Fruit fly (Drosophila melanogaster): ENCODE results near the gene AdoR.
A peak's percentile ranks its signal among the peaks of the same experiment; 100 is the strongest.

AdoR gene

DNA sequence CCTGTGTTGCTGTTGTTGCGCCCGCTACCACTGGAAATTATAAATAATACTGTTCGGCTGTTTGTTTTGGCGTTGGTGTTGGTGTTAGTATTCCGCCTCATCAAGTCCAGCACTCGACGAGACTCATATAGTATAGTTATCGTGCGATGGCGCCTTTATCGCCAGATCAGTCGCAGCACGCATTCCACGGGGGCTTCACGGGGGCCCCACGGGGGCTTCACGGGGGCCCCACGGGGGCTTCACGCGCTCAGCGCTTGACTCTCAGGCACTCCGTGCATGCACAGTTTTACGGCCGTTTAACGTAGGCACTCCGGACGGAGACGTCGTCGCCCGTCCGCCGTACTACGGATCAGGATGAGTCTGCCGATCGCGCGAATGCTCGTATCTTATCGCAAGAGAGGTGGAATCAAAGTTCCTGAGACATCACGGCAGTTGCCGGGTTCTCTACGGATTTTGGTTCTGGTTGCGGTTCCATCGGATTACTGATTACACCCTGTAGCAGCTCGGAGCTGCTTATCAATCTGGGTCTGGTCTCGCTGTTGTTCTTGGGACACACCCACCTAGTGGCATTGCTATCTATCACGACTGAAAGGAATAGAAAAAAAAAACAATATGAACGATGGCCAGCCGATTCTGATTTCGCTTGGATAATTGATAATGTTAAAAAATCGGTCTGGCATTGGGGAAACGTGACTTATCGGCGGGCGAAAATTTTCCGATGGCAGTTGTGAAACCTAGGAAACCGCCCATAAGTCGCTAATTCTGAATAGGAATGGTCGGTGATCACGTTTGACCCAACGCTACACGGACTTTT lies 46.4 kb downstream of the AdoR start (continued):
- TF ChIP-seq B-H1 (GFP tag; IDR thresholded peaks at IDR 0.05): no peak
- no peak for TF ChIP-seq CG4707 (GFP tag; optimal IDR thresholded peaks at IDR 0.05)
- no peak for TF ChIP-seq kah (GFP tag; optimal IDR thresholded peaks at IDR 0.05)
- no peak for TF ChIP-seq Awh (GFP tag; IDR thresholded peaks at IDR 0.05)
- TF ChIP-seq Ravus (GFP tag; IDR thresholded peaks at IDR 0.05): no peak
- TF ChIP-seq CG7556 (GFP tag; optimal IDR thresholded peaks at IDR 0.05): no peak
- TF ChIP-seq CG2889 (GFP tag; IDR thresholded peaks at IDR 0.05): no peak
- peak; percentile 10; the same call in 1 of the 2 replicates for TF ChIP-seq Rfx (GFP tag; IDR thresholded peaks at IDR 0.05)
- no peak for TF ChIP-seq hkb (optimal IDR thresholded peaks at IDR 0.05)
- TF ChIP-seq hkb (GFP tag; IDR thresholded peaks at IDR 0.05): no peak
- TF ChIP-seq CHES-1-like (GFP tag; optimal IDR thresholded peaks at IDR 0.05): no peak
- TF ChIP-seq CG10147 (GFP tag; optimal IDR thresholded peaks at IDR 0.05): no peak
- TF ChIP-seq Dbx (GFP tag; IDR thresholded peaks at IDR 0.05): peak; percentile 18; the same call in 1 of the 3 replicates
- no peak for TF ChIP-seq nau (GFP tag; optimal IDR thresholded peaks at IDR 0.05)
- peak; percentile 24 for TF ChIP-seq Hand (GFP tag; optimal IDR thresholded peaks at IDR 0.05)
- no peak for TF ChIP-seq CG6791 (GFP tag; IDR thresholded peaks at IDR 0.05; ENCODE audit: partially characterized antibody)
- peak; percentile 100 for TF ChIP-seq sd (tag; optimal IDR thresholded peaks at IDR 0.05)
- peak; percentile 4 for TF ChIP-seq grau (tag; optimal IDR thresholded peaks at IDR 0.05)
- no peak for TF ChIP-seq unpg (GFP tag; optimal IDR thresholded peaks at IDR 0.05)
- no peak for TF ChIP-seq hth (optimal IDR thresholded peaks at IDR 0.05)
- no peak for TF ChIP-seq Oli (tag; optimal IDR thresholded peaks at IDR 0.05)
- TF ChIP-seq Abd-B (GFP tag; optimal IDR thresholded peaks at IDR 0.05): no peak
- no peak for TF ChIP-seq HLH54F (GFP tag; optimal IDR thresholded peaks at IDR 0.05)
- TF ChIP-seq chm (GFP tag; IDR thresholded peaks at IDR 0.05): no peak
- TF ChIP-seq phol (tag; optimal IDR thresholded peaks at IDR 0.05): no peak
- no peak for TF ChIP-seq Oaz (GFP tag; IDR thresholded peaks at IDR 0.05)
- TF ChIP-seq CG18764 (GFP tag; optimal IDR thresholded peaks at IDR 0.05): no peak
- TF ChIP-seq CG1024 (GFP tag; IDR thresholded peaks at IDR 0.05): no peak
- TF ChIP-seq CG11456 (GFP tag; IDR thresholded peaks at IDR 0.05): no peak
- no peak for TF ChIP-seq bab2 (GFP tag; optimal IDR thresholded peaks at IDR 0.05)
- no peak for TF ChIP-seq CG31365 (tag; optimal IDR thresholded peaks at IDR 0.05)
- TF ChIP-seq bbx (GFP tag; IDR thresholded peaks at IDR 0.05; ENCODE audit: partially characterized antibody): no peak
- TF ChIP-seq CG6689 (GFP tag; IDR thresholded peaks at IDR 0.05): no peak
- TF ChIP-seq CG12219 (GFP tag; optimal IDR thresholded peaks at IDR 0.05): no peak
- peak; percentile 45 for TF ChIP-seq CG2678 (tag; optimal IDR thresholded peaks at IDR 0.05)
- TF ChIP-seq gcm2 (GFP tag; optimal IDR thresholded peaks at IDR 0.05): no peak
- TF ChIP-seq CG15479 (GFP tag; optimal IDR thresholded peaks at IDR 0.05): no peak
- no peak for TF ChIP-seq pho (GFP tag; optimal IDR thresholded peaks at IDR 0.05)
- peak; percentile 100 for TF ChIP-seq CG7987 (GFP tag; optimal IDR thresholded peaks at IDR 0.05)
- TF ChIP-seq pnt (GFP tag; optimal IDR thresholded peaks at IDR 0.05): no peak
- TF ChIP-seq ATbp (GFP tag; optimal IDR thresholded peaks at IDR 0.05): peak; percentile 6
- TF ChIP-seq chn (GFP tag; optimal IDR thresholded peaks at IDR 0.05): no peak
- no peak for TF ChIP-seq Dp (GFP tag; optimal IDR thresholded peaks at IDR 0.05)
- TF ChIP-seq CG33557 (GFP tag; optimal IDR thresholded peaks at IDR 0.05): no peak
- no peak for TF ChIP-seq CG31224 (GFP tag; IDR thresholded peaks at IDR 0.05)
- no peak for TF ChIP-seq CG18619 (GFP tag; optimal IDR thresholded peaks at IDR 0.05)
- no peak for TF ChIP-seq gsb (GFP tag; IDR thresholded peaks at IDR 0.05)
- TF ChIP-seq Meics (GFP tag; optimal IDR thresholded peaks at IDR 0.05): peak; percentile 33
- TF ChIP-seq CG6654 (GFP tag; optimal IDR thresholded peaks at IDR 0.05): no peak
- TF ChIP-seq Deaf1 (tag; optimal IDR thresholded peaks at IDR 0.05): peak; percentile 74

All from whole organism, embryonic.